Worm (Caenorhabditis elegans) whole organism, L4/young adult: ENCODE results near the gene C11G6.2.

Source experiments
- W03F9.2 ChIP-seq: fragments of 150-350 bp; optimal IDR thresholded peaks from 2 replicates; lab custom pipeline; 2014; ENCODE audit warnings: missing biosample characterization, missing genetic modification characterization
- dao-5 ChIP-seq: sonication (generic microtip); optimal IDR thresholded peaks from 2 replicates; lab custom pipeline; 2016; ENCODE audit warnings: missing genotype, missing genetic modification characterization, moderate library complexity, missing compliant biosample characterization
- him-1 ChIP-seq: sonication (generic microtip); optimal IDR thresholded peaks from 2 replicates; lab custom pipeline; 2016; ENCODE audit warnings: missing genotype, missing genetic modification reagents, missing genetic modification characterization, missing compliant biosample characterization

DNA sequence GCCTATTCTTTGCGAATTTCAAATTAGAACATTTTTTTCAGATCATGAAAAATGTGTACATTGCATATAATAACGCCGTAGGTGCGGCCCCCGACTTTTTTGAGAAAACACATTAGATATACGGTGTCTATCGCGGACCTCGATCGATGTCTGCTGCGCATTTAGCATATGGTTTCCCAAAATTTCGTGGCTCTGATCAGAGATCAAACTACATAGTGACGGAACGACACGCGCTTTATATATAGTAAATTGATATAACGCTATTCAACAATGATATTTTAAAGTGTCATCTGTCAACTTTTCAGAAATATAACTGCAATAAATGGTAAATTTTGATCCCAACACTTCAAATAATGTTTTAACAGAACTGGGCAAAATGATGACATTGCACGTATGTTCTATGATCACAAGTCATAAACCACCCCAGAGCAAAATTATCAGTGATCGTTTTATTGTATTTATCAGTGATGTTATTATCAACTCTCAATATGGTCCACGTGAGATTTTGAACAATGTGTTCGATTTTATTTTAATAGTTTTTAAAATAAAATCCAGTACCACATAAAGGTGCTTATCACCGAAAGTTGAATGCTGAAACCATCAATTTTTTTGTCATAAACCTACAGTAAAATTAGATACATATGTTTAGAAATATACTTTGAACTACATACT is 17.9 kb downstream of the C11G6.2 start:
- TF ChIP-seq him-1 (tag; lab: Kevin White, UChicago), result no peak
- TF ChIP-seq W03F9.2 (tag; lab: Kevin White, UChicago), result peak; percentile 5
- no peak for TF ChIP-seq dao-5 (tag; lab: Kevin White, UChicago)
